Worm (Caenorhabditis elegans): ENCODE data around the gene ten-1.

- TF ChIP-seq snpc-4 (tag; optimal IDR thresholded peaks at IDR 0.05) (no peak), mef-2 (tag; optimal IDR thresholded peaks at IDR 0.05) (no peak), zag-1 (tag; optimal IDR thresholded peaks at IDR 0.05) (no peak), tbx-2 (tag; optimal IDR thresholded peaks at IDR 0.05) (no peak), fos-1 (tag; optimal IDR thresholded peaks at IDR 0.05) (no peak), skn-1 (tag; optimal IDR thresholded peaks at IDR 0.05) (no peak), mdl-1 (tag; optimal IDR thresholded peaks at IDR 0.05) (no peak), hpl-2 (GFP tag; optimal IDR thresholded peaks at IDR 0.05) (no peak), ztf-11 (tag; optimal IDR thresholded peaks at IDR 0.05) (no peak), blmp-1 (tag; optimal IDR thresholded peaks at IDR 0.05) (no peak), ceh-82 (tag; optimal IDR thresholded peaks at IDR 0.05) (no peak), egl-27 (tag; optimal IDR thresholded peaks at IDR 0.05) (no peak), elt-3 (tag; optimal IDR thresholded peaks at IDR 0.05) (no peak)
Observed at ce11 chrIII:6798906-6799305, 21.8 kb upstream of the ten-1 start.

Measured in whole organism, L1 larva.